Worm (Caenorhabditis elegans): ENCODE data around the gene C44B7.7.

The C44B7.7 gene

DNA sequence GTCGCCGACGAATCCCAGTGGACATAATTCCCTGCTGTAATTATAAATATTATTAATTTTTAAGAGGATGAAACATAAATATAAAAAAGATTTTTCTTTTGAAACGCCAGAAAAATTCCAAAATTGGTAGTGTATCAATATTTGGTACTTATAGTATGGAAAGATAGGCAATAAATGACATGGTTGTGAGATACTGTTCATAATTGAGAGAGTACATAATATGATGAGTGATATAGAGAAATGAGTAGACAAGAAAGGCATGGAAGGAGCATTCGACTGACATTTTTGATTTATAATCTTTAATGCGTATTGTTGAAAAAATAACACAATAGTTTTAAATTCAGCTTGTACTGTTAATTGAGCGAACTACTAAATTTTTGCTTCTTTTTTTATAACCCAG, 17.5 kb upstream of the C44B7.7 start, which contains the start of gene C44B7.11:
Gene C44B7.11 (minus strand): TSS at position 34 of the 400 bp plus-strand sequence.
- TF ChIP-seq ztf-11 (tag; optimal IDR thresholded peaks at IDR 0.05) (no peak), lin-32 (GFP tag; optimal IDR thresholded peaks at IDR 0.05) (no peak), bed-3 (GFP tag; optimal IDR thresholded peaks at IDR 0.05) (no peak), drap-1 (GFP tag; optimal IDR thresholded peaks at IDR 0.05) (no peak), M03D4.4 (tag; optimal IDR thresholded peaks at IDR 0.05) (no peak), zip-8 (tag; optimal IDR thresholded peaks at IDR 0.05) (no peak), mab-5 (tag; optimal IDR thresholded peaks at IDR 0.05) (no peak), nhr-2 (tag; optimal IDR thresholded peaks at IDR 0.05) (no peak)

DNA sequence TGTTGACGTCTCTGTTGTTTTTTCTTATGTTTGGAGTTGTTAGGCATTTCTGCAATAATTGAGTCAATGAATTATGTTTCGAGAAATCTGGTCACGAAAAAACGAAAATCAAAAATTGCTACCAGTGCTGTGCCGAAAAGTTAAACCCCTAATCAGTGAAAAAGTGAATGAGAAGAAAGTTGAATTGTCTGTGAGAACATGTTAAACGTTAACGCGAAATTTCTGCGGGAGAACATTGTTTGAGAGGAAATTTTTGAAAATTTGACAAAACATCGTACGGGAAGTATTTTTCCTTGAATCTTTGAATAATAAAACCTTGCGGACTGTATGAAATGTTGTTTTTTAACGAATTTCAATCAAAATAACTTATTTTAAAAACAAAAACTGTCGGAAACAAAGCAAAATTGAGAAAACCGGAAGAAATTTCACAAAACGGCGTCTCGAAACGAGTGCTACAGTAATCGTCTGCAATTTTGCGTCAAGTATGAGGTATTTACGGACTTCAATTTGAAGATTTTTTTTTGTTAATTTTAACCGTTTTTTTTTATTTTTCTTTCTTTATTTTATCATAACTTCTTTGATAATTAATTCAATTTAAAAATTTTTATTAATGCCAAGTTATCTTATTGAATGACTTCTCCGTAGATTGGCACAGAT, 13.8 kb upstream of the C44B7.7 start, which contains the start of gene adal-1:
Gene adal-1 (minus strand): TSS at position 51 of the 657 bp plus-strand sequence.
- TF ChIP-seq nhr-2 (tag; optimal IDR thresholded peaks at IDR 0.05) (no peak), lsy-2 (tag; optimal IDR thresholded peaks at IDR 0.05) (peak; percentile 61)

DNA sequence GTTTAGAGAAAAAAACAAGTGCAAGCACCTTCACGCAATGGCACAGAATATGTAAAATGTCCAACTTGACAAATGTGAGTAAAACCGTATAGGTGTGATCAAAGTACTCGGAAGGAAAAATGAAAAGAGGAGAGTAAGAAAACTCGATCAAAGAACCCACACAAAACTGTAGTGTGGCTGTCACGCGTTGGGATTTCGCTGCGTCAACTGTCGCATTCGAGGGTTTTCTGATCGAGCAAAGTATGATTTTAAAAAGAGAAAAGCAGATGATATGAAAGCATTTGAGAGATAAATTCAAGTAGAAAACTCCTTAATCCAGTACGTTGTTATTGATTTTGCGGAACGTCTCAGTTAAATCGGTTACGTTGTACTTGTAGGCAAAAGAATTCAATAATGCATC, 11.9 kb upstream of the C44B7.7 start:
- no peak for TF ChIP-seq ztf-11 (tag; optimal IDR thresholded peaks at IDR 0.05)
- TF ChIP-seq zip-8 (tag; optimal IDR thresholded peaks at IDR 0.05) = no peak
- no peak for TF ChIP-seq nhr-76 (tag; optimal IDR thresholded peaks at IDR 0.05)
- TF ChIP-seq hlh-1 (tag; optimal IDR thresholded peaks at IDR 0.05) = peak; percentile 83

DNA sequence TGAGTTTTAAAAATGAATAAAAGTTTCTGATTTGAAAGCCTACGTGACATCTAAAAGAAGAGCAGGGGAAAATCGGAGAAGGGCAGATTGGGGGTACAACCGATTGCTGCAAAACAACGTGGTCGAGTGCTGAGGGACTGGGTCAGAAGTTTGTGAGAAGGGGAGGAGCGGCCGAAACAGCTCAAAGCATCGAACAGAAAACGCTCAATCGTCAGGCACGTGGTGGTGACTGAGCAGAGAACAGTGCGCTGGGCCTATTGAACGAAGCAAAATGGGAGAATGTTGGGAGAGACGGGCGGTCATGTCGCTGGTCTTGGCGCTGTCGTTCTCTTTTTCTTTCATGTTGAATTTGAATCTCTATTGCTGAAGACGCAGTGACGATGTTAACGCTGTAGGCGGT, 11.2 kb upstream of the C44B7.7 start:
- TF ChIP-seq ceh-39 (tag; optimal IDR thresholded peaks at IDR 0.05) = no peak
- TF ChIP-seq ceh-83 (GFP tag; optimal IDR thresholded peaks at IDR 0.05) = no peak
- TF ChIP-seq elt-3 (tag; optimal IDR thresholded peaks at IDR 0.05) = no peak
- TF ChIP-seq ztf-11 (tag; optimal IDR thresholded peaks at IDR 0.05) = no peak
- TF ChIP-seq mep-1 (tag; optimal IDR thresholded peaks at IDR 0.05) = no peak

DNA sequence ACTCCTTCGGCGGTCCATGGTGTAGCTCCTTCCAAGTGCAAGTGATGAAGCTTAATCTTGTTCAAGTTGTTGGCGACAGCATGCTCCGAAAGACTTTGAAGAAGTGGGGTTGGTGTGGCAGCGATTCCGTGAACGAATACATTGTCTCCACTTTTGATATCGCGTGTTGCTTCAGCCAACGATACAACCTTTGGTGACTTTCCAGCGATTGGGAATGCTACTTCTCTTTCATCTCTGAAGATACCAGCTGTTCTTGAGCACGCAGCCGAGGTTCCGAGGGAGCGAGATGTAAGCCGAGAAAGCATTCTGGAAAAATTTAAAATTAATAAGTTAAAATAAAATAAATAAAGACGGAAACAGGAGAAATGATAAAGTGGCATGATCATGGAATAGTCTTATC, 10.1 kb upstream of the C44B7.7 start, which contains the start of gene acer-1:
Gene acer-1 (minus strand): TSS at position 306 of the 400 bp plus-strand sequence.
- TF ChIP-seq ztf-11 (tag; optimal IDR thresholded peaks at IDR 0.05) (no peak), ceh-83 (GFP tag; optimal IDR thresholded peaks at IDR 0.05) (no peak), ham-2 (GFP tag; optimal IDR thresholded peaks at IDR 0.05) (no peak), lsy-2 (tag; optimal IDR thresholded peaks at IDR 0.05) (no peak), nhr-2 (tag; optimal IDR thresholded peaks at IDR 0.05) (no peak), elt-3 (tag; optimal IDR thresholded peaks at IDR 0.05) (no peak), nhr-237 (tag; optimal IDR thresholded peaks at IDR 0.05) (no peak), sptf-1 (tag; optimal IDR thresholded peaks at IDR 0.05) (no peak), mab-5 (tag; optimal IDR thresholded peaks at IDR 0.05) (no peak), zip-8 (tag; optimal IDR thresholded peaks at IDR 0.05) (no peak), unc-62 (GFP tag; optimal IDR thresholded peaks at IDR 0.05) (no peak), lin-13 (tag; optimal IDR thresholded peaks at IDR 0.05) (no peak), mep-1 (tag; optimal IDR thresholded peaks at IDR 0.05) (no peak), pha-4 (tag; optimal IDR thresholded peaks at IDR 0.05) (no peak), snpc-4 (tag; optimal IDR thresholded peaks at IDR 0.05) (no peak), unc-120 (tag; optimal IDR thresholded peaks at IDR 0.05; ENCODE audit: poor library complexity, severe bottlenecking) (no peak), nhr-28 (tag; optimal IDR thresholded peaks at IDR 0.05) (no peak), tbx-8 (GFP tag; optimal IDR thresholded peaks at IDR 0.05) (no peak), nhr-12 (tag; optimal IDR thresholded peaks at IDR 0.05) (no peak), ceh-39 (tag; optimal IDR thresholded peaks at IDR 0.05) (no peak)

DNA sequence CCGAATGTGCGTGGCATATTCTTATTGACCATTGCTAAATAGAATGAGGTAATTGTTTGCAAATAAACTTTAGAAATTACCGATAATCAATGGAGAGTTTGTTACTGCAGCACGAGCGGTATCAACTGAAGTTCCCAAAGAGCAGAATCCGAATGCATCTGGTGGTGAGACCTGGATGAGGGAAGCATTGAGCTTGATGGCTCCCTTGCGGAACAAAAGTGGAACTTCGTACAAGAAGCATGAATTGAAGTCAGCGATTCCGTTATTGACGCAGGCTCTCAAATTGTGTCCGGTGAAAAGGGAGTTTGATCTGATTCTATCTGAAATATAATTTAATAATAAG, 9.6 kb upstream of the C44B7.7 start:
- TF ChIP-seq unc-62 (GFP tag; optimal IDR thresholded peaks at IDR 0.05) (no peak), bed-3 (GFP tag; optimal IDR thresholded peaks at IDR 0.05) (no peak), hlh-1 (tag; optimal IDR thresholded peaks at IDR 0.05) (no peak), blmp-1 (tag; optimal IDR thresholded peaks at IDR 0.05) (no peak), zip-8 (tag; optimal IDR thresholded peaks at IDR 0.05) (no peak), mab-5 (tag; optimal IDR thresholded peaks at IDR 0.05) (no peak), unc-120 (tag; optimal IDR thresholded peaks at IDR 0.05; ENCODE audit: poor library complexity, severe bottlenecking) (no peak), tbx-8 (GFP tag; optimal IDR thresholded peaks at IDR 0.05) (no peak), snpc-4 (tag; optimal IDR thresholded peaks at IDR 0.05) (no peak), ceh-43 (GFP tag; optimal IDR thresholded peaks at IDR 0.05) (no peak), ces-1 (GFP tag; optimal IDR thresholded peaks at IDR 0.05) (no peak), lsy-2 (tag; optimal IDR thresholded peaks at IDR 0.05) (no peak)

All from whole organism, mixed stage, embryonic.